Worm (Caenorhabditis elegans) whole organism, mixed stage, embryonic: ENCODE results near the gene ptp-3.

Experiments used
- lsy-2 ChIP-seq: fragments of 150-350 bp; optimal IDR thresholded peaks from 2 replicates; lab custom pipeline; 2014; ENCODE audit warnings: missing biosample characterization, missing genetic modification characterization
- unc-120 ChIP-seq: sonication (generic microtip); optimal IDR thresholded peaks from 2 replicates; lab custom pipeline; 2017; ENCODE audit warnings: missing genetic modification characterization, missing compliant biosample characterization; ENCODE audit not compliant: poor library complexity, severe bottlenecking
- unc-62 ChIP-seq: fragments of 150-350 bp; optimal IDR thresholded peaks from 2 replicates; lab custom pipeline; 2014; ENCODE audit warnings: missing biosample characterization, missing genetic modification reagents, missing genetic modification characterization

- TF ChIP-seq lsy-2 (tag; lab: Kevin White, UChicago) (no peak), unc-120 (no peak), unc-62 (GFP tag; lab: Kevin White, UChicago) (no peak)
Observed at ce11 chrII:11032812-11033211, 57.5 kb downstream of the ptp-3 start.
